Fruit fly (Drosophila melanogaster) whole organism, wandering third instar larva: ENCODE measurements around the gene Art1.

Experiments used
- Myc ChIP-seq: fragments of >200 bp; optimal IDR thresholded peaks from 2 replicates; lab custom pipeline; 2017
- h ChIP-seq: fragments of 200-800 bp; sonication (Bioruptor generic); optimal IDR thresholded peaks from 3 replicates; lab custom pipeline; 2016; ENCODE audit warnings: missing biosample characterization, mild to moderate bottlenecking, missing genetic modification characterization
- psq ChIP-seq: fragments of 200-800 bp; sonication (Bioruptor generic); optimal IDR thresholded peaks from 3 replicates; lab custom pipeline; 2017; ENCODE audit warnings: missing biosample characterization, mild to moderate bottlenecking, missing genetic modification characterization, moderate library complexity

DNA sequence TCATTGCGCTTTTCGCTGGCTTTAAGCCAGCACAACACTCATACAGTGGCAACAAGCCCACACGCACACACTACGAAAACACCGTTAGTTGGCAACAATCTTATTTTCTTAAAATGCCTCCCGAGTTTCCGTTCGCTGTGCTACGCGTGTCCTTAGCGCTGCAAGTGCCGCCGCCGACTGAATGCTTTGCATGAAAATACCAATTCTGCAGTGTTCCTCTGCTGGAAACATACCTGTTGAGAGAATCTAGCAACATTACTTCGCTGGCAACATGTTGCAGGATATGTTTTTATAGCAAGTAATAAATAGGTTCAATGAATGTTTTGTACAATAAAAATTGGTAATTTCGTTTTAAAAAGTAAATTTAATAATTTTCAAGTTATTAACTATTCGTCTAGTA, 37.0 kb downstream of the Art1 start, which contains the start of gene TkR86C:
- TF ChIP-seq h (GFP tag; lab: Kevin White, UChicago), result no peak
- no peak for TF ChIP-seq Myc (lab: Kevin White, UChicago)
- TF ChIP-seq psq (GFP tag; lab: Kevin White, UChicago), result no peak
